Fruit fly (Drosophila melanogaster) whole organism, wandering third instar larva: ENCODE data around the gene CG12992.
A peak's percentile ranks its signal among the peaks of the same experiment; 100 is the strongest.

ENCODE experiments used
- Abd-B ChIP-seq: fragments of >200 bp; optimal IDR thresholded peaks from 2 replicates; lab custom pipeline; 2017; ENCODE audit warnings: missing biosample characterization, missing genetic modification characterization
- CG32264 ChIP-seq: fragments of 200-800 bp; sonication (Bioruptor generic); optimal IDR thresholded peaks from 2 replicates; lab custom pipeline; 2016; ENCODE audit warnings: missing biosample characterization, missing genetic modification characterization
- CG9705 ChIP-seq: fragments of 200-800 bp; sonication (Bioruptor generic); optimal IDR thresholded peaks from 2 replicates; lab custom pipeline; 2018; ENCODE audit warnings: missing biosample characterization, mild to moderate bottlenecking, missing genetic modification characterization
- CrebA ChIP-seq: fragments of 200-800 bp; sonication (Bioruptor generic); optimal IDR thresholded peaks from 2 replicates; lab custom pipeline; 2016; ENCODE audit warnings: missing biosample characterization, mild to moderate bottlenecking, missing genetic modification characterization, borderline replicate concordance
- Dfd ChIP-seq: fragments of >200 bp; optimal IDR thresholded peaks from 2 replicates; lab custom pipeline; 2017; ENCODE audit warnings: missing biosample characterization, missing genetic modification characterization
- Dif ChIP-seq: fragments of 200-275, 200-300 bp; sonication (Bioruptor generic); optimal IDR thresholded peaks from 2 replicates; lab custom pipeline; 2018; ENCODE audit warnings: missing biosample characterization, missing genetic modification characterization; ENCODE audit not compliant: partially characterized antibody
- GATAd ChIP-seq: sonication (Bioruptor generic); optimal IDR thresholded peaks from 2 replicates; lab custom pipeline; 2016; ENCODE audit warnings: missing biosample characterization, missing genetic modification characterization
- HLH106 ChIP-seq: fragments of 200-800 bp; optimal IDR thresholded peaks from 3 replicates; lab custom pipeline; 2019; ENCODE audit warnings: missing biosample characterization, mild to moderate bottlenecking, missing genetic modification characterization, moderate library complexity
- Hnf4 ChIP-seq: fragments of 200-800 bp; sonication (Bioruptor generic); optimal IDR thresholded peaks from 2 replicates; lab custom pipeline; 2016; ENCODE audit warnings: missing biosample characterization, mild to moderate bottlenecking, missing genetic modification characterization
- Hr78 ChIP-seq: fragments of >200 bp; optimal IDR thresholded peaks from 2 replicates; lab custom pipeline; 2017; ENCODE audit warnings: missing biosample characterization, missing genetic modification characterization
- Hr83 ChIP-seq: fragments of 200-300 bp; sonication (Bioruptor generic); optimal IDR thresholded peaks from 2 replicates; lab custom pipeline; 2016; ENCODE audit warnings: missing biosample characterization, mild to moderate bottlenecking, missing genetic modification characterization, moderate library complexity; ENCODE audit not compliant: poor library complexity, severe bottlenecking
- Jra ChIP-seq: sonication (Bioruptor generic); optimal IDR thresholded peaks from 2 replicates; lab custom pipeline; 2016; ENCODE audit warnings: missing biosample characterization, missing genetic modification characterization
- Mio ChIP-seq: sonication (Bioruptor generic); optimal IDR thresholded peaks from 2 replicates; lab custom pipeline; 2016; ENCODE audit warnings: missing biosample characterization, missing genetic modification characterization
- Myc ChIP-seq: fragments of >200 bp; optimal IDR thresholded peaks from 2 replicates; lab custom pipeline; 2017
- N ChIP-seq: fragments of >200 bp; optimal IDR thresholded peaks from 2 replicates; lab custom pipeline; 2018; ENCODE audit warnings: missing biosample characterization, missing external identifiers, missing genetic modification characterization
- OdsH ChIP-seq: fragments of 200-800 bp; sonication (Bioruptor generic); optimal IDR thresholded peaks from 2 replicates; lab custom pipeline; 2016; ENCODE audit warnings: missing biosample characterization, mild to moderate bottlenecking, missing genetic modification characterization
- Rel ChIP-seq, 2 experiments: fragments of 200-800 bp; sonication (Bioruptor generic) in 1 of 2; optimal IDR thresholded peaks; 2 replicates in 1 of 2; 3 replicates in 1 of 2; lab custom pipeline; 2016 to 2019; ENCODE audit warnings: mild to moderate bottlenecking in 2 of 2, missing biosample characterization in 2 of 2, missing genetic modification characterization in 2 of 2, moderate library complexity in 1 of 2
- Sp1 ChIP-seq: fragments of 200-800 bp; sonication (Bioruptor generic); optimal IDR thresholded peaks from 3 replicates; lab custom pipeline; 2019; ENCODE audit warnings: missing biosample characterization, mild to moderate bottlenecking, missing genetic modification characterization, moderate library complexity
- Vsx2 ChIP-seq: fragments of 200-300, 225-300 bp; sonication (Bioruptor generic); optimal IDR thresholded peaks from 2 replicates; lab custom pipeline; 2018; ENCODE audit warnings: missing biosample characterization, missing genetic modification characterization; ENCODE audit not compliant: partially characterized antibody
- br ChIP-seq: fragments of 200-800 bp; sonication (Bioruptor generic); optimal IDR thresholded peaks from 2 replicates; lab custom pipeline; 2016; ENCODE audit warnings: missing biosample characterization, missing genetic modification characterization
- brk ChIP-seq: fragments of 200-800 bp; sonication (Bioruptor generic); optimal IDR thresholded peaks from 2 replicates; lab custom pipeline; 2016; ENCODE audit warnings: missing biosample characterization, mild to moderate bottlenecking, missing genetic modification characterization
- dl ChIP-seq, 2 experiments: fragments of 175-275, 200-275 bp in 1 of 2; fragments of 200-275 bp in 1 of 2; sonication (Bioruptor generic); optimal IDR thresholded peaks; lab custom pipeline; 2018; ENCODE audit warnings: mild to moderate bottlenecking in 2 of 2, missing biosample characterization in 2 of 2, missing genetic modification characterization in 2 of 2, moderate library complexity in 2 of 2; ENCODE audit not compliant: partially characterized antibody in 2 of 2, insufficient read depth in 1 of 2
- dmrt93B ChIP-seq: fragments of 200-800 bp; sonication (Bioruptor generic); optimal IDR thresholded peaks from 2 replicates; lab custom pipeline; 2018; ENCODE audit warnings: missing biosample characterization, mild to moderate bottlenecking, missing genetic modification characterization
- dsf ChIP-seq: sonication (Bioruptor generic); optimal IDR thresholded peaks from 2 replicates; lab custom pipeline; 2016; ENCODE audit warnings: missing biosample characterization, missing genetic modification characterization, borderline replicate concordance
- ey ChIP-seq: fragments of 200-800 bp; sonication (Bioruptor generic); optimal IDR thresholded peaks from 2 replicates; lab custom pipeline; 2016; ENCODE audit warnings: missing biosample characterization, missing genetic modification characterization
- foxo ChIP-seq, 2 experiments: fragments of 200-800 bp; sonication (Bioruptor generic); optimal IDR thresholded peaks; 2 replicates in 1 of 2; 3 replicates in 1 of 2; lab custom pipeline; 2016 to 2017; ENCODE audit warnings: missing biosample characterization in 2 of 2, missing genetic modification characterization in 2 of 2
- fru ChIP-seq: fragments of 200-800 bp; sonication (Bioruptor generic); optimal IDR thresholded peaks from 3 replicates; lab custom pipeline; 2016; ENCODE audit warnings: missing biosample characterization, mild to moderate bottlenecking, missing genetic modification characterization
- h ChIP-seq: fragments of 200-800 bp; sonication (Bioruptor generic); optimal IDR thresholded peaks from 3 replicates; lab custom pipeline; 2016; ENCODE audit warnings: missing biosample characterization, mild to moderate bottlenecking, missing genetic modification characterization
- jim ChIP-seq: fragments of 175-275, 200-325 bp; sonication (Bioruptor generic); optimal IDR thresholded peaks from 2 replicates; lab custom pipeline; 2016; ENCODE audit warnings: missing biosample characterization, mild to moderate bottlenecking, missing genetic modification characterization
- lola ChIP-seq: fragments of >200 bp; optimal IDR thresholded peaks from 2 replicates; lab custom pipeline; 2017; ENCODE audit warnings: missing biosample characterization, missing genetic modification characterization
- pan ChIP-seq: fragments of >200 bp; optimal IDR thresholded peaks from 2 replicates; lab custom pipeline; 2017
- psq ChIP-seq: fragments of 200-800 bp; sonication (Bioruptor generic); optimal IDR thresholded peaks from 3 replicates; lab custom pipeline; 2017; ENCODE audit warnings: missing biosample characterization, mild to moderate bottlenecking, missing genetic modification characterization, moderate library complexity
- rgr ChIP-seq: fragments of 200-800 bp; sonication (Bioruptor generic); optimal IDR thresholded peaks from 3 replicates; lab custom pipeline; 2016; ENCODE audit warnings: missing biosample characterization, mild to moderate bottlenecking, missing genetic modification characterization
- sage ChIP-seq: fragments of 200-800 bp; sonication (Bioruptor generic); optimal IDR thresholded peaks from 2 replicates; lab custom pipeline; 2016; ENCODE audit warnings: missing biosample characterization, mild to moderate bottlenecking, missing genetic modification characterization
- sv ChIP-seq: fragments of 200-800 bp; sonication (Bioruptor generic); optimal IDR thresholded peaks from 3 replicates; lab custom pipeline; 2016; ENCODE audit warnings: missing biosample characterization, missing genetic modification characterization
- tai ChIP-seq: sonication (Bioruptor generic); optimal IDR thresholded peaks from 2 replicates; lab custom pipeline; 2016; ENCODE audit warnings: missing biosample characterization, missing genetic modification characterization
- usp ChIP-seq: fragments of >200 bp; optimal IDR thresholded peaks from 2 replicates; lab custom pipeline; 2017; ENCODE audit warnings: missing biosample characterization, missing genetic modification characterization
- woc ChIP-seq: sonication (Bioruptor generic); optimal IDR thresholded peaks from 2 replicates; lab custom pipeline; 2016; ENCODE audit warnings: missing biosample characterization, mild to moderate bottlenecking, missing genetic modification characterization

Gene CG12992

dm6 chrX:17595822-17596221 is 7.2 kb downstream of the CG12992 start (continued):
- TF ChIP-seq CG32264 (GFP tag; lab: Kevin White, UChicago) (peak; percentile 14), sage (GFP tag; lab: Kevin White, UChicago) (peak; percentile 78), ey (peak; percentile 82), Hr83 (GFP tag; lab: Kevin White, UChicago) (peak; percentile 32), dl (GFP tag; optimal IDR thresholded peaks at IDR 0.05; lab: Kevin White, UChicago; ENCODE audit: insufficient read depth in 1 of 2, partially characterized antibody in 2 of 2) (no peak), Hr78 (GFP tag; lab: Kevin White, UChicago) (no peak), CG9705 (GFP tag; lab: Kevin White, UChicago) (no peak)
- TF ChIP-seq, all 38 proteins: peak for 22

dm6 chrX:17597622-17598021 is 9.0 kb downstream of the CG12992 start:
- TF ChIP-seq Dfd (GFP tag; lab: Kevin White, UChicago) (peak; percentile 94), br (no peak)
- TF ChIP-seq, all 38 proteins: peak for 1

dm6 chrX:17599330-17599729 is 10.7 kb downstream of the CG12992 start, which contains the start of gene X11L:
Gene X11L (plus strand): TSS chrX:17599608.
- TF ChIP-seq CrebA (no peak), woc (GFP tag; lab: Kevin White, UChicago) (peak; percentile 70), Hr78 (GFP tag; lab: Kevin White, UChicago) (no peak), Jra (GFP tag; lab: Kevin White, UChicago) (peak; percentile 87), dmrt93B (GFP tag; lab: Kevin White, UChicago) (no peak), rgr (GFP tag; lab: Kevin White, UChicago) (peak; percentile 85), usp (GFP tag; lab: Kevin White, UChicago) (no peak), N (no peak), br (peak; percentile 82), CG32264 (GFP tag; lab: Kevin White, UChicago) (peak; percentile 21), jim (GFP tag; lab: Kevin White, UChicago) (no peak), h (GFP tag; lab: Kevin White, UChicago) (peak; percentile 89), Dfd (GFP tag; lab: Kevin White, UChicago) (no peak), psq (GFP tag; lab: Kevin White, UChicago) (peak; percentile 72), Hr83 (GFP tag; lab: Kevin White, UChicago) (peak; percentile 82), Rel (GFP tag; optimal IDR thresholded peaks at IDR 0.05; lab: Kevin White, UChicago) (no peak), Rel (tag; optimal IDR thresholded peaks at IDR 0.05; lab: Kevin White, UChicago) (peak; percentile 32), dl (GFP tag; optimal IDR thresholded peaks at IDR 0.05; lab: Kevin White, UChicago; ENCODE audit: insufficient read depth in 1 of 2, partially characterized antibody in 2 of 2) (no peak), dsf (GFP tag; lab: Kevin White, UChicago) (peak; percentile 52), Mio (no peak), GATAd (GFP tag; lab: Kevin White, UChicago) (peak; percentile 31), sage (GFP tag; lab: Kevin White, UChicago) (peak; percentile 39), HLH106 (tag; lab: Kevin White, UChicago) (peak; percentile 63), Abd-B (GFP tag; lab: Kevin White, UChicago) (no peak), lola (GFP tag; lab: Kevin White, UChicago) (no peak), tai (GFP tag; lab: Kevin White, UChicago) (no peak), CG9705 (GFP tag; lab: Kevin White, UChicago) (peak; percentile 25), fru (GFP tag; lab: Kevin White, UChicago) (peak; percentile 82), foxo (GFP tag; optimal IDR thresholded peaks at IDR 0.05; lab: Kevin White, UChicago) (peak in 1 of 2 experiments; percentile 87), Sp1 (GFP tag; lab: Kevin White, UChicago) (peak; percentile 56), OdsH (peak; percentile 83), sv (GFP tag; lab: Kevin White, UChicago) (peak; percentile 59), Vsx2 (GFP tag; lab: Kevin White, UChicago) (no peak), Myc (lab: Kevin White, UChicago) (peak; percentile 54), ey (peak; percentile 86), Hnf4 (GFP tag; lab: Kevin White, UChicago) (peak; percentile 91), brk (peak; percentile 59), Dif (GFP tag; lab: Kevin White, UChicago) (no peak), pan (lab: Kevin White, UChicago) (no peak)
